Fruit fly (Drosophila melanogaster): ENCODE measurements around the gene Hmx.

Hmx gene

DNA sequence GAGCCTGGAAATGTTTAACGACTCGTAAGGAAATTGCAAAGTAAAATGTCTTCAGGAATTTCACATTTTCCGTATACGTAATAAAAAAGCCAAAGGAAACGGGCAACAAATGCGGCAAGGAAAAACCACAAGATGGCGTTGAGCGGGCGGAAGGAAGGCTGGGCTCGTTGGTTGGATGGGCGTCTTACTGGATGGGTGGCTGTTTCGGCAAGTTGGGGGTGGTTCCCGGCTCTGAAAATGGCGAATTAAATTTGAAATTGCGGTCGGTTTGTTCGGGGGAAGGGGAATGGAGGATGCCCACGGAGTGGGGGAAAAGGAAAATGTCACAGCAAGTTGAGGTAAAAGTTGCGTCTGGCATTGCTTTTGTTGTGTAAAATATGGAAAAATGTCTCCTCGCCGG is 41.0 kb downstream of the Hmx start:
- TF ChIP-seq ttk (optimal IDR thresholded peaks at IDR 0.05) (no peak), h (optimal IDR thresholded peaks at IDR 0.05) (no peak), Sin3A (optimal IDR thresholded peaks at IDR 0.05) (no peak), psq (optimal IDR thresholded peaks at IDR 0.05) (no peak), insv (optimal IDR thresholded peaks at IDR 0.05) (no peak), Myc (optimal IDR thresholded peaks at IDR 0.05) (no peak)

- TF ChIP-seq Sin3A (optimal IDR thresholded peaks at IDR 0.05) (no peak), h (optimal IDR thresholded peaks at IDR 0.05) (no peak), psq (optimal IDR thresholded peaks at IDR 0.05) (no peak), insv (optimal IDR thresholded peaks at IDR 0.05) (no peak), Myc (optimal IDR thresholded peaks at IDR 0.05) (no peak), ttk (optimal IDR thresholded peaks at IDR 0.05) (no peak)
Observed at dm6 chr3R:17601866-17602265, 43.1 kb downstream of the Hmx start.

DNA sequence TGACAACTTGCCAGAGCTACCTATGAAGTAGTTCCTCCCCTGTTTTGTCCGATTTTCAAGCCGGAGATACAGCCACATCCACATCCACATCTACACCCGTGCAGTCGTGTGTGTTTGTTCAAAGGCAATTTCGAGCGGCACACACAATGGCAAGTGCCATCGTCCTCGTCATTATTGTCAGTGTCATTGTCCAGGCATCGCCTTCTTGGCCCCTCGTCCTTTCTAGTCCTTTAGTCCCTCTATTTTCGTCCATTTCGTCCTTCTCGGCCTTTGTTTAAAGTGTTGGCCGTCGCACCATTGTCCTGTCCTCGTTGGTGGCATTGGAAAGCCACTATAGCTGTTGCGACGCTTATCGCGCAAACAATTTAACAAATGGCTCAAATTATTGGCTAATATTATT is 44.2 kb downstream of the Hmx start:
- TF ChIP-seq Myc (optimal IDR thresholded peaks at IDR 0.05) (no peak), Sin3A (optimal IDR thresholded peaks at IDR 0.05) (no peak), psq (optimal IDR thresholded peaks at IDR 0.05) (no peak), h (optimal IDR thresholded peaks at IDR 0.05) (no peak), insv (optimal IDR thresholded peaks at IDR 0.05) (no peak), ttk (optimal IDR thresholded peaks at IDR 0.05) (no peak)

DNA sequence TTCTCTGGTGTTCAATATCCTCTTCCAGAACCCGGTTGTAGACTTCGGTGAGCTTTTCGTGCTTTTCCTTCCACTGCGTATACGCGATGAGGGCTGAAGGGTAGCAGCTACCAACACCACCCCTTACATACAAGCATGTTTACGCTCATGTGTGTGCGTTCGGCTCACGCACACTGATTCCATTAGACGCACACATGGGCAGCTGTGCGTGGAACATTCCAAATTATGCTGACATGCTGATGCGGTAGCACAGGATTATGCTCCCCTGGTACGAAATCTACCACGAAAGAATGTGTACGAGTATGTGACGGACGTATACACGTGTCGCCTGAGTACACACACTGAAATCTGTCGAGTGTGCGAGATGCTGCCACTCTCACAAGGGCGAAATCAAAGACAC is 45.0 kb downstream of the Hmx start:
- no peak for TF ChIP-seq ttk (optimal IDR thresholded peaks at IDR 0.05)
- TF ChIP-seq Sin3A (optimal IDR thresholded peaks at IDR 0.05): no peak
- no peak for TF ChIP-seq h (optimal IDR thresholded peaks at IDR 0.05)
- TF ChIP-seq insv (optimal IDR thresholded peaks at IDR 0.05): no peak
- no peak for TF ChIP-seq psq (optimal IDR thresholded peaks at IDR 0.05)
- TF ChIP-seq Myc (optimal IDR thresholded peaks at IDR 0.05): no peak

- TF ChIP-seq h (optimal IDR thresholded peaks at IDR 0.05): no peak
- no peak for TF ChIP-seq insv (optimal IDR thresholded peaks at IDR 0.05)
- TF ChIP-seq psq (optimal IDR thresholded peaks at IDR 0.05): no peak
- TF ChIP-seq Myc (optimal IDR thresholded peaks at IDR 0.05): no peak
- no peak for TF ChIP-seq ttk (optimal IDR thresholded peaks at IDR 0.05)
- no peak for TF ChIP-seq Sin3A (optimal IDR thresholded peaks at IDR 0.05)
Observed at dm6 chr3R:17604198-17604879, 45.6 kb downstream of the Hmx start.

DNA sequence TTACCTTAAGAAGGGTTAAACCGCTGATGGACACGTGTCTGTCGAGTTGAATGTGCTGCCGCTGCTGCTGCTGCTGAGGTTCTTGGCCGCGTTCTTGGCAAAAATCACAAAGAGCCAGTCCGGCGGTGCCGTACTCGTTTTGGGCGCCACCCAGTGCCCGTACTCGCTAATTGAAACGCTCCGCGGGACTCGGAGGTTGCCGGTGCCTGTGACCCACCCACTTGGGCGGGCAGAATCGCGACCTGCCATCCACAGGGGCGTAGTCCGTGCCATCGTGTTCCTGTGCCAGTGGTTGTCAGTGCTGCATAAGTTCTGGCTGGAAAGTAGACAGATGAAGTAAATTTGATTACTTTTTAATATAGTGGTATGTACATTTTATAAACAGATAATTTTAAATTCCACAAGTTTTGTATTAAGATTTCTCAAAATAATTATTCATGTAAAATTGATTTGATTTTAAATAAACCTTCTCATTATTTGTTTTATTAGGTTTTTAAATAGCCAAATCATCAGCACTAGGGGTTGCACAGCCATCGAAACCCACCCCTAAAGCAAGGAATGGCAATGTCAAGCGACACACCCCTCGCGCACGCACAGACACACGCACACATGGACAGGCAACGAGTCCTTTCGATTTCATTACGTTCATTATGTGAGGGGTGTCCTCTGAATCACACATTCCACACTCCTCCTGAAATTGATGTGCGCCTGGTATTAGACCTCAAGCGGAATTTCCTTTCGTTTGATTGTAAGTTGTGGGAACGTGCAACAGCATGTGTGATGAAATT is 46.3 kb downstream of the Hmx start:
- TF ChIP-seq ttk (optimal IDR thresholded peaks at IDR 0.05) (no peak), insv (optimal IDR thresholded peaks at IDR 0.05) (no peak), Myc (optimal IDR thresholded peaks at IDR 0.05) (no peak), psq (optimal IDR thresholded peaks at IDR 0.05) (no peak)

dm6 chr3R:17605872-17606271 is 47.1 kb downstream of the Hmx start, which contains the start of gene sll:
Gene sll, plus strand, starts transcription at chr3R:17606106.
- no peak for TF ChIP-seq insv (optimal IDR thresholded peaks at IDR 0.05)
- TF ChIP-seq psq (optimal IDR thresholded peaks at IDR 0.05): no peak
- no peak for TF ChIP-seq Sin3A (optimal IDR thresholded peaks at IDR 0.05)
- TF ChIP-seq ttk (optimal IDR thresholded peaks at IDR 0.05): no peak
- no peak for TF ChIP-seq h (optimal IDR thresholded peaks at IDR 0.05)
- no peak for TF ChIP-seq Myc (optimal IDR thresholded peaks at IDR 0.05)

DNA sequence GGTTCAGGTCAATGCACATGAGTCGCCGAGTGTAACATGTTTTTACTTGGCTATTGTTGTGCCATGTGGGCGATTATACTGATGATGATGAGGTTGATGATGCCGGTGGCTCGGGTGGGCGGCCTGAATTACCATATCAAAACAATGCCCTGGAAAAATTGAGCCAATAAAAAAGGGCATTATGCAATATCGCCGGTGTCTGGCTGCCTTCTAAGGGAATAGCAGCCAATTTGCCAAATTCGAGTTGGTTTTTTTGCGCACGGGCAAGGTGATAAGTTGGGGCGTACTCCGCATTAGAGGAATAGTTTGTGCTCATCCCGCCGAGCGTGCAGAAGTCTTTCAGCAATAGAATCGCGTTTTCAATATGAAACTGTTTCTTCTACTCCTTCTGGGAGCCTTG is 50.3 kb downstream of the Hmx start, which contains the start of gene CG14329:
Gene CG14329, plus strand, starts transcription at position 301 of the 400 bp plus-strand sequence.
- TF ChIP-seq h (optimal IDR thresholded peaks at IDR 0.05) (no peak), ttk (optimal IDR thresholded peaks at IDR 0.05) (no peak), psq (optimal IDR thresholded peaks at IDR 0.05) (no peak), Myc (optimal IDR thresholded peaks at IDR 0.05) (no peak), Sin3A (optimal IDR thresholded peaks at IDR 0.05) (no peak), insv (optimal IDR thresholded peaks at IDR 0.05) (no peak)

DNA sequence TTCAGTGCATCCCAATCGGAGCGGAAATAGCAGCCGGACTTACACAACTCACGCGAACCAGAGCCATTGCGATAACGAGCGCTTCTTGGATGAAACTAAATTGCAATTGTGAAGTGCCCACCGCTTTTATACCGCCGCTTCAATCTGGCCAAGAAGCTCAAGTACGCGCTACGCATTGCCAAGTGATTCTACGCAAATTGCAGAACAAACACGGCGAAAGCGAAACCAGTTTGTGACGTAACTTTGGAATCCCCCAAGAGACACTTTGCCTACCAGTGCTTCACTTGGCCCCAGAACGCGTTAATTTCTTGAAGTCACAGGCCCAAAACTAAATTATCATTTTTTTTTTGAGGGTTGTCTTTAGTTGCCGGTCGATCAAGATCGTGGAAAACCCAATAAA is 52.7 kb downstream of the Hmx start, which contains the start of gene Edg91:
Gene Edg91, minus strand, starts transcription at position 101 of the 400 bp plus-strand sequence.
- no peak for TF ChIP-seq h (optimal IDR thresholded peaks at IDR 0.05)
- no peak for TF ChIP-seq Myc (optimal IDR thresholded peaks at IDR 0.05)

dm6 chr3R:17611836-17612235 is 53.1 kb downstream of the Hmx start:
- TF ChIP-seq h (optimal IDR thresholded peaks at IDR 0.05): no peak
- TF ChIP-seq Myc (optimal IDR thresholded peaks at IDR 0.05): no peak
- no peak for TF ChIP-seq Sin3A (optimal IDR thresholded peaks at IDR 0.05)
- no peak for TF ChIP-seq psq (optimal IDR thresholded peaks at IDR 0.05)
- no peak for TF ChIP-seq ttk (optimal IDR thresholded peaks at IDR 0.05)
- no peak for TF ChIP-seq insv (optimal IDR thresholded peaks at IDR 0.05)

DNA sequence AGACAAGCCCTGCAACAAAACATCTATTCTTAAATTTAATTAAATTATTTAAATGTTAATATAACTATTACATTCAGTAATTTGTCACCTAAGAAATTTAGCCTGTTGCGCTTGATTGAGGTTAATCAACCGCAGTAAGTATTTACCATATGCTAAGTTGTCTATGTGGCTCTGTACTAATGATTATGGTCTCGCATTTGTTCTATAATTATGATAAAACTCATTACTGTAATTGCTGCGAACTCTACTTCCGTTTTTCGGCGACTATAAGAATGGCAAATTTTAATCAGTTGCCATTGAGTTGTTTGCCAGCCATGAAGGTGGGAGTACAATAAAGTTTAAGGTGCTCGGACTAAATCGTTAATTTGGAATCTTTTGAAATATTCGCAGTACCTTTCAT is 53.9 kb downstream of the Hmx start, which contains the start of gene CG34281:
Gene CG34281, plus strand, starts transcription at position 301 of the 400 bp plus-strand sequence.
- TF ChIP-seq ttk (optimal IDR thresholded peaks at IDR 0.05): no peak

dm6 chr3R:17613549-17613948 is 54.8 kb downstream of the Hmx start, which contains the start of gene CG14327:
Gene CG14327, plus strand, starts transcription at chr3R:17613709.
- no peak for TF ChIP-seq h (optimal IDR thresholded peaks at IDR 0.05)
- no peak for TF ChIP-seq Myc (optimal IDR thresholded peaks at IDR 0.05)
- TF ChIP-seq ttk (optimal IDR thresholded peaks at IDR 0.05): no peak
- TF ChIP-seq psq (optimal IDR thresholded peaks at IDR 0.05): no peak
- no peak for TF ChIP-seq Sin3A (optimal IDR thresholded peaks at IDR 0.05)
- no peak for TF ChIP-seq insv (optimal IDR thresholded peaks at IDR 0.05)

All from Kc167 (cell line).